Fruit fly (Drosophila melanogaster) whole organism, embryonic: Measurements from ENCODE around the gene mbm.

Source experiments
- Ada2b ChIP-seq: fragments of 200-800 bp; sonication (Bioruptor generic); IDR thresholded peaks from 2 replicates; pipeline ENCODE4 v1.3.6; 2022; ENCODE audit warnings: missing biosample characterization, missing genetic modification characterization
- Antp ChIP-seq: fragments of 200-800 bp; sonication (Bioruptor generic); optimal IDR thresholded peaks from 3 replicates; lab custom pipeline; 2016; ENCODE audit warnings: missing biosample characterization, missing genetic modification characterization
- Bteb2 ChIP-seq: fragments of 200-800 bp; sonication (Bioruptor generic); optimal IDR thresholded peaks from 2 replicates; lab custom pipeline; 2016; ENCODE audit warnings: missing biosample characterization, missing genetic modification characterization
- CG11695 ChIP-seq: fragments of 200-800 bp; sonication (Bioruptor generic); IDR thresholded peaks from 3 replicates; pipeline ENCODE4 v1.3.6; 2022; ENCODE audit warnings: missing biosample characterization, missing genetic modification characterization
- CG11696 ChIP-seq: fragments of 200-800 bp; sonication (Bioruptor generic); IDR thresholded peaks from 2 replicates; pipeline ENCODE4 v1.3.6; 2022; ENCODE audit warnings: missing biosample characterization, missing genetic modification characterization
- CG12071 ChIP-seq: fragments of 200-800 bp; sonication (Bioruptor generic); optimal IDR thresholded peaks from 3 replicates; lab custom pipeline; 2018; ENCODE audit warnings: missing biosample characterization, mild to moderate bottlenecking, missing genetic modification characterization
- CG12104 ChIP-seq: fragments of 200-800 bp; sonication (Bioruptor generic); optimal IDR thresholded peaks from 3 replicates; lab custom pipeline; 2016; ENCODE audit warnings: missing biosample characterization, missing genetic modification characterization
- CG14710 ChIP-seq: fragments of 200-800 bp; sonication (Bioruptor generic); optimal IDR thresholded peaks from 3 replicates; lab custom pipeline; 2019; ENCODE audit warnings: missing biosample characterization, mild to moderate bottlenecking, missing genetic modification characterization, moderate library complexity
- CG15269 ChIP-seq: fragments of 200-800 bp; sonication (Bioruptor generic); optimal IDR thresholded peaks from 2 replicates; lab custom pipeline; 2018; ENCODE audit warnings: missing biosample characterization, mild to moderate bottlenecking, missing genetic modification characterization, moderate library complexity
- CG1647 ChIP-seq: fragments of 200-800 bp; sonication (Bioruptor generic); optimal IDR thresholded peaks from 3 replicates; lab custom pipeline; 2016; ENCODE audit warnings: missing biosample characterization, missing genetic modification characterization
- CG18011 ChIP-seq: fragments of 200-800 bp; sonication (Bioruptor generic); optimal IDR thresholded peaks from 2 replicates; lab custom pipeline; 2017; ENCODE audit warnings: missing biosample characterization, missing genetic modification characterization, mild to moderate bottlenecking, moderate library complexity, missing genotype
- CG1832 ChIP-seq: fragments of 200-800 bp; sonication (Bioruptor generic); optimal IDR thresholded peaks from 2 replicates; lab custom pipeline; 2017; ENCODE audit warnings: missing biosample characterization, mild to moderate bottlenecking, missing genetic modification characterization, inconsistent platforms
- CG3281 ChIP-seq: fragments of 200-800 bp; sonication (Bioruptor generic); optimal IDR thresholded peaks from 3 replicates; lab custom pipeline; 2017; ENCODE audit warnings: missing biosample characterization, mild to moderate bottlenecking, missing genetic modification characterization
- CG3847 ChIP-seq: fragments of 200-800 bp; sonication (Bioruptor generic); IDR thresholded peaks from 2 replicates; pipeline ENCODE4 v1.3.6; 2022; ENCODE audit warnings: missing biosample characterization, missing genetic modification characterization
- CG4360 ChIP-seq: fragments of 200-800 bp; sonication (Bioruptor generic); IDR thresholded peaks from 2 replicates; pipeline ENCODE4 v1.3.6; 2022; ENCODE audit warnings: missing biosample characterization, missing genetic modification characterization
- CG4424 ChIP-seq: fragments of 200-800 bp; sonication (Bioruptor generic); optimal IDR thresholded peaks from 3 replicates; lab custom pipeline; 2016; ENCODE audit warnings: missing biosample characterization, missing genetic modification characterization
- CG4707 ChIP-seq: fragments of 200-800 bp; sonication (Bioruptor generic); optimal IDR thresholded peaks from 2 replicates; lab custom pipeline; 2018; ENCODE audit warnings: missing biosample characterization, mild to moderate bottlenecking, missing genetic modification characterization, moderate library complexity
- CG6272 ChIP-seq: fragments of 200-800 bp; sonication (Bioruptor generic); IDR thresholded peaks from 2 replicates; pipeline ENCODE4 v1.3.6; 2022; ENCODE audit warnings: missing biosample characterization, missing genetic modification characterization
- CG6689 ChIP-seq: fragments of 200-800 bp; sonication (Bioruptor generic); IDR thresholded peaks from 2 replicates; pipeline ENCODE4 v1.3.6; 2022; ENCODE audit warnings: missing biosample characterization, missing genetic modification characterization
- CG6813 ChIP-seq: fragments of 200-800 bp; sonication (Bioruptor generic); optimal IDR thresholded peaks from 2 replicates; lab custom pipeline; 2017; ENCODE audit warnings: missing biosample characterization, missing genetic modification characterization, mild to moderate bottlenecking, moderate library complexity, missing genetic modification reagents
- CG7745 ChIP-seq: fragments of 200-800 bp; sonication (Bioruptor generic); optimal IDR thresholded peaks from 2 replicates; lab custom pipeline; 2018; ENCODE audit warnings: missing biosample characterization, mild to moderate bottlenecking, missing genetic modification characterization, moderate library complexity
- CG7987 ChIP-seq: fragments of 200-800 bp; sonication (Bioruptor generic); optimal IDR thresholded peaks from 2 replicates; lab custom pipeline; 2018; ENCODE audit warnings: missing biosample characterization, mild to moderate bottlenecking, missing genetic modification characterization, moderate library complexity
- CoRest ChIP-seq: fragments of 200-800 bp; sonication (Bioruptor generic); optimal IDR thresholded peaks from 3 replicates; lab custom pipeline; 2018; ENCODE audit warnings: missing biosample characterization, mild to moderate bottlenecking, missing genetic modification characterization, moderate library complexity
- D19A ChIP-seq: fragments of 200-800 bp; optimal IDR thresholded peaks from 3 replicates; lab custom pipeline; 2019; ENCODE audit warnings: missing biosample characterization, mild to moderate bottlenecking, missing genetic modification characterization, moderate library complexity
- Doc3 ChIP-seq: fragments of 200-800 bp; sonication (Bioruptor generic); IDR thresholded peaks from 3 replicates; pipeline ENCODE4 v1.3.6; 2022; ENCODE audit warnings: missing biosample characterization, missing genetic modification characterization; ENCODE audit not compliant: partially characterized antibody
- Gug ChIP-seq: fragments of 200-800 bp; sonication (Bioruptor generic); IDR thresholded peaks from 4 replicates; pipeline ENCODE4 v1.3.6; 2022; ENCODE audit warnings: missing biosample characterization, missing genetic modification characterization
- H2.0 ChIP-seq: fragments of 200-800 bp; sonication (Bioruptor generic); IDR thresholded peaks from 2 replicates; pipeline ENCODE4 v1.3.6; 2022; ENCODE audit warnings: missing biosample characterization, missing genetic modification characterization
- Hr39 ChIP-seq: fragments of >200 bp; optimal IDR thresholded peaks from 2 replicates; lab custom pipeline; 2017
- Hr78 ChIP-seq, 2 experiments: fragments of 200-800 bp in 1 of 2; fragments of >200 bp in 1 of 2; sonication (Bioruptor generic) in 1 of 2; optimal IDR thresholded peaks; 2 replicates each; lab custom pipeline; 2017 to 2019; ENCODE audit warnings: missing biosample characterization in 2 of 2, missing genetic modification characterization in 2 of 2, mild to moderate bottlenecking in 1 of 2, moderate library complexity in 1 of 2
- Sin3A ChIP-seq: fragments of >200 bp; optimal IDR thresholded peaks from 2 replicates; lab custom pipeline; 2018
- Sry-β ChIP-seq: fragments of 200-800 bp; sonication (Bioruptor generic); optimal IDR thresholded peaks from 2 replicates; lab custom pipeline; 2018; ENCODE audit warnings: missing biosample characterization, mild to moderate bottlenecking, missing genetic modification characterization, moderate library complexity
- cato ChIP-seq: fragments of 200-800 bp; sonication (Bioruptor generic); optimal IDR thresholded peaks from 2 replicates; lab custom pipeline; 2016; ENCODE audit warnings: missing biosample characterization, missing genetic modification characterization, borderline replicate concordance
- corto ChIP-seq: fragments of 200-800 bp; sonication (Bioruptor generic); optimal IDR thresholded peaks from 2 replicates; lab custom pipeline; 2016; ENCODE audit warnings: missing biosample characterization, mild to moderate bottlenecking, missing genetic modification characterization, moderate library complexity
- cwo ChIP-seq: fragments of 200-800 bp; sonication (Bioruptor generic); optimal IDR thresholded peaks from 3 replicates; lab custom pipeline; 2017; ENCODE audit warnings: missing biosample characterization, missing genetic modification characterization, mild to moderate bottlenecking, moderate library complexity, missing genetic modification reagents
- dm ChIP-seq: fragments of 200-800 bp; sonication (Bioruptor generic); optimal IDR thresholded peaks from 3 replicates; lab custom pipeline; 2016; ENCODE audit warnings: missing biosample characterization, missing genetic modification characterization
- dysf ChIP-seq: fragments of 200-800 bp; sonication (Bioruptor generic); IDR thresholded peaks from 3 replicates; pipeline ENCODE4 v1.3.6; 2022; ENCODE audit warnings: missing biosample characterization, missing genetic modification characterization
- emc ChIP-seq: fragments of 200-800 bp; sonication (Bioruptor generic); optimal IDR thresholded peaks from 2 replicates; lab custom pipeline; 2016; ENCODE audit warnings: missing biosample characterization, missing genetic modification characterization
- exex ChIP-seq: fragments of 200-800 bp; sonication (Bioruptor generic); optimal IDR thresholded peaks from 4 replicates; lab custom pipeline; 2018; ENCODE audit warnings: missing biosample characterization, mild to moderate bottlenecking, missing genetic modification characterization, moderate library complexity
- inv ChIP-seq: fragments of 200-800 bp; sonication (Bioruptor generic); IDR thresholded peaks from 2 replicates; pipeline ENCODE4 v1.3.6; 2022; ENCODE audit warnings: missing biosample characterization, missing genetic modification characterization; ENCODE audit not compliant: partially characterized antibody
- jumu ChIP-seq: fragments of 200-800 bp; sonication (Bioruptor generic); optimal IDR thresholded peaks from 3 replicates; lab custom pipeline; 2016; ENCODE audit warnings: missing biosample characterization, missing genetic modification characterization
- lola ChIP-seq, 3 experiments: fragments of >200 bp in 2 of 3; fragments of 200-800 bp in 1 of 3; sonication (Bioruptor generic) in 1 of 3; optimal IDR thresholded peaks; 2 replicates each; lab custom pipeline; 2017 to 2019; ENCODE audit warnings: missing biosample characterization in 3 of 3, missing genetic modification characterization in 3 of 3, mild to moderate bottlenecking in 1 of 3, moderate library complexity in 1 of 3
- prd ChIP-seq, 3 experiments: fragments of >200 bp in 2 of 3; fragments of 200-800 bp in 1 of 3; sonication (Bioruptor generic) in 1 of 3; optimal IDR thresholded peaks in 2 of 3; IDR thresholded peaks in 1 of 3; 2 replicates in 2 of 3; 3 replicates in 1 of 3; pipeline versions ENCODE4 v1.3.6 to Lab custom; 2017 to 2022; ENCODE audit warnings: missing biosample characterization in 1 of 3, missing genetic modification characterization in 1 of 3
- psq ChIP-seq: fragments of 200-800 bp; sonication (Bioruptor generic); optimal IDR thresholded peaks from 2 replicates; lab custom pipeline; 2017; ENCODE audit warnings: missing biosample characterization, missing genetic modification characterization
- pzg ChIP-seq: fragments of 200-800 bp; sonication (Bioruptor generic); optimal IDR thresholded peaks from 3 replicates; lab custom pipeline; 2018; ENCODE audit warnings: missing biosample characterization, mild to moderate bottlenecking, missing genetic modification characterization, moderate library complexity
- rib ChIP-seq: fragments of 200-800 bp; sonication (Bioruptor generic); IDR thresholded peaks from 2 replicates; pipeline ENCODE4 v1.3.6; 2022; ENCODE audit warnings: missing biosample characterization, missing genetic modification characterization
- schlank ChIP-seq: fragments of 200-800 bp; sonication (Bioruptor generic); optimal IDR thresholded peaks from 2 replicates; lab custom pipeline; 2018; ENCODE audit warnings: missing biosample characterization, mild to moderate bottlenecking, missing genetic modification characterization
- so ChIP-seq: fragments of 200-800 bp; sonication (Bioruptor generic); IDR thresholded peaks from 3 replicates; pipeline ENCODE4 v1.3.6; 2022; ENCODE audit warnings: missing biosample characterization, missing genetic modification characterization
- sqz ChIP-seq: fragments of 200-800 bp; sonication (Bioruptor generic); optimal IDR thresholded peaks from 3 replicates; lab custom pipeline; 2018; ENCODE audit warnings: missing biosample characterization, mild to moderate bottlenecking, missing genetic modification characterization
- usp ChIP-seq: fragments of >200 bp; optimal IDR thresholded peaks from 2 replicates; lab custom pipeline; 2017; ENCODE audit warnings: missing biosample characterization, missing genetic modification characterization

mbm gene

DNA sequence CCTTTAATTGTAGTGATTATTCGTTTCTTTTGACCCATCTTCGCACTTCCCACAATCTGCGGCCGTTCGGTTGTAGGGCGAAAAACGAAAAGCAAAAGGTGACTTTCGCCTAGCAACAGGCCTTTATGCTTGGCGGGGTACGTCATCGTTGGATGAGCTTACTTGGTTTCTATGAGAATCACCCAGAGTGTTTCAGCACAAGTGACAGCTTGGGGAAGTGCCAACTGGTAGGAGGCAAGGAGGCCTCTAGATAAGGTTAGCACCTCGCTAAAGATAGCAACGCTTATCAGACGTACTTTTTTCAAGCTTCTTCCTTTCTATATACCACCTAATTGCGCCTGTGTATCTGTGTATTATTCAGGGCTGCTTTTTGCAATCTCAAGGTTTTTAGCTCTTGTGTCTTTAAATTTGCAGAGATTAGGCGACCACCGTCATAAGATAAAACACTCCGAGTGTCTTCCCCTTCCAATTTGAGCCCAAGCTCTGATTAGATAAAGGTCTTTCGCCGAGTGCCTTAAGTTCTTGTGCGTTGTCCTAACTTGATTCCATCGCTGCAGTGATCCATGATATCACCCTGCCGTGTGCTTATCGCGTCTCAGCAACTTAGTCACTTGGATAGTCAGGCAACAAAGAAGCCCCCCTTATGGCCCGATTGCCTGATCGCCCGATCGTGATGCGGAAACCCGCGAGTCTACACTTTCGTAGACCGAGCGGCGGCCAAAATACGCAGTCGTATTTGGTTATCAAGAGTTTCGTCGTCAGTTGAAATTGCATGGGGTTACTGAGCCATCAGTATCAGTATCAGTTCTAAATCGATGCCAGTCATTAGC, 27.6 kb upstream of the mbm start (continued):
- TF ChIP-seq Doc3 (GFP tag; lab: Robert Waterston, UW): no peak
- TF ChIP-seq usp (GFP tag; lab: Kevin White, UChicago): no peak
- TF ChIP-seq Ada2b (GFP tag; lab: Robert Waterston, UW): no peak
- 0 out of 2 replicates have a peak, but pooled peaks have one; percentile 9 for TF ChIP-seq CG3847 (GFP tag; lab: Robert Waterston, UW)
- TF ChIP-seq so: no peak
- TF ChIP-seq CG3281 (GFP tag; lab: Kevin White, UChicago): no peak
- no peak for TF ChIP-seq CG12071 (GFP tag; lab: Kevin White, UChicago)
- TF ChIP-seq jumu (GFP tag; lab: Kevin White, UChicago): no peak
- no peak for TF ChIP-seq lola (GFP tag; optimal IDR thresholded peaks at IDR 0.05; lab: Kevin White, UChicago)
- no peak for TF ChIP-seq D19A (tag; lab: Kevin White, UChicago)
- no peak for TF ChIP-seq CG7745
- no peak for TF ChIP-seq CG18011 (GFP tag; lab: Kevin White, UChicago)
- peak; percentile 83 for TF ChIP-seq rib (GFP tag; lab: Robert Waterston, UW)
- no peak for TF ChIP-seq CG14710 (tag; lab: Kevin White, UChicago)
- no peak for TF ChIP-seq psq (GFP tag; lab: Kevin White, UChicago)
- TF ChIP-seq CG12104 (GFP tag; lab: Kevin White, UChicago): no peak
- TF ChIP-seq emc (GFP tag; lab: Kevin White, UChicago): no peak
- no peak for TF ChIP-seq sqz (GFP tag; lab: Kevin White, UChicago)
- TF ChIP-seq cato: no peak
- TF ChIP-seq CG15269 (tag; lab: Kevin White, UChicago): no peak
- TF ChIP-seq CG4360 (GFP tag; lab: Robert Waterston, UW): no peak
- TF ChIP-seq Gug: no peak
- no peak for TF ChIP-seq Hr78 (GFP tag; optimal IDR thresholded peaks at IDR 0.05; lab: Kevin White, UChicago)
- TF ChIP-seq CG6689 (GFP tag; lab: Robert Waterston, UW): no peak
- TF ChIP-seq Hr39 (lab: Kevin White, UChicago): no peak
- TF ChIP-seq H2.0 (GFP tag; lab: Robert Waterston, UW): no peak
- TF ChIP-seq Sin3A: no peak
- TF ChIP-seq exex (tag; lab: Kevin White, UChicago): peak; percentile 72
- TF ChIP-seq CG1832 (GFP tag; lab: Kevin White, UChicago): no peak
- TF ChIP-seq prd (optimal IDR thresholded peaks at IDR 0.05; lab: Kevin White, UChicago): no peak
- TF ChIP-seq prd (GFP tag; IDR thresholded peaks at IDR 0.05; lab: Robert Waterston, UW): no peak
- TF ChIP-seq dm: no peak
- no peak for TF ChIP-seq CG4424 (GFP tag; lab: Kevin White, UChicago)
- TF ChIP-seq Sry-β (GFP tag; lab: Kevin White, UChicago): no peak
- TF ChIP-seq CG7987 (GFP tag; lab: Kevin White, UChicago): no peak
- no peak for TF ChIP-seq CG6272 (GFP tag; lab: Robert Waterston, UW)
- no peak for TF ChIP-seq pzg (GFP tag; lab: Kevin White, UChicago)
- TF ChIP-seq CG6813 (GFP tag; lab: Kevin White, UChicago): no peak
- no peak for TF ChIP-seq schlank (tag; lab: Kevin White, UChicago)
- TF ChIP-seq Antp (GFP tag; lab: Kevin White, UChicago): no peak
- TF ChIP-seq corto (GFP tag; lab: Kevin White, UChicago): no peak
- TF ChIP-seq CG1647 (GFP tag; lab: Kevin White, UChicago): no peak
- TF ChIP-seq CG11696 (GFP tag; lab: Robert Waterston, UW): peak; percentile 66
- no peak for TF ChIP-seq CG11695 (GFP tag; lab: Robert Waterston, UW)
- TF ChIP-seq Bteb2 (GFP tag; lab: Kevin White, UChicago): no peak
- TF ChIP-seq cwo (GFP tag; lab: Kevin White, UChicago): peak; percentile 47
- no peak for TF ChIP-seq CoRest
- TF ChIP-seq dysf (GFP tag; lab: Robert Waterston, UW): no peak
- no peak for TF ChIP-seq inv (GFP tag; lab: Robert Waterston, UW)
- no peak for TF ChIP-seq CG4707 (GFP tag; lab: Kevin White, UChicago)
